Worm (Caenorhabditis elegans) whole organism, L2 larva: ENCODE measurements around the gene srx-108.

ENCODE experiments used
- alr-1 ChIP-seq: fragments of 150-350 bp; optimal IDR thresholded peaks from 2 replicates; lab custom pipeline; 2014; ENCODE audit warnings: missing biosample characterization, missing genetic modification characterization
- sma-3 ChIP-seq: sonication (generic microtip); optimal IDR thresholded peaks from 2 replicates; lab custom pipeline; 2016; ENCODE audit warnings: missing genetic modification reagents, missing genetic modification characterization, missing compliant biosample characterization
- ztf-11 ChIP-seq: sonication (generic microtip); optimal IDR thresholded peaks from 2 replicates; lab custom pipeline; 2017; ENCODE audit warnings: missing biosample characterization, missing genetic modification characterization

DNA sequence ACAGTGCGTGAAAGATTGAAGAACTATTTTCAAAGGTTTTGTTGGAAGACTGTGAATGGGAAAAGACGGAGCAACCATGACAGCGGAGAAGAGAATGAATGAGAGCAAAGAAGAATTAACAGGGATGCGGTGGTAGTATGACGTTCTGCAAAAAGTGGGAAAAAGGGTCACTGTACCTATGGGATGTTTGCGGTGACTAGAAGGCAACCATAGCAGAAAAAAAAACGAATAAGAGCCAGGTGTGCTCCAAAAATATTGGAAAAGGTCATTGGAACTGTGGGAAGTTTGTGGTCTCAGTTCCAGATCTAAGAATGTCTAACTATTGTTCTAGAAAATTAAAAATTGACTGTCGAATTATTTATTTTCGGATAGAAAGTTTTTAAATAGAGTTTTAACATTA lies 43.3 kb downstream of the srx-108 start, which contains the start of gene fbxb-90:
- no peak for TF ChIP-seq alr-1 (tag; lab: Kevin White, UChicago)
- TF ChIP-seq ztf-11 (tag; lab: Kevin White, UChicago), result no peak
- no peak for TF ChIP-seq sma-3 (GFP tag; lab: Kevin White, UChicago)
